Worm (Caenorhabditis elegans): ENCODE data around the gene F41C3.8.

ce11 chrII:4766284-4766683 is 50.4 kb downstream of the F41C3.8 start, which contains the start of gene ttm-2:
- TF ChIP-seq dao-5 (tag; optimal IDR thresholded peaks at IDR 0.05) (no peak), him-1 (tag; optimal IDR thresholded peaks at IDR 0.05) (no peak)
